Comparison of ENCODE assay signal across 1 fruit fly cellular context in the genomic region with DNA sequence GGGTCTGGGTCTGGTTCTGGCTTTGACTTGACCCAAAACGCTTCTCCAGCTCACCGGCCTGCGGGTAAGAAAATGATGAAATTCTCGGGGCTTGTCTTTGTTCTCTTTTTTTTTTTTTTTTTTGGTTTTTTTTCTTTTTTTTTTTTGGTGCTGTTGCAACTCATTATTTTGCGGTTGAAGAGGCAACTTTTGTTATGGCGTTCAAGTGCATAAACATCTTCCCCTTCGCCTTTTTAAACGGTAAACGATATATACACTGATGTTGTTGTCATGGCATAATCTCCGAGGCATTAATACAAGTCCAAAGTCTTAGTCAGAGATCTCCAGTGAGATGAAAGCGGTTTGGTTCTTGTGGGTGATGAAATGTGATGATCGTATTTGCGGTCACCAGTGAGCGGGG.
TF ChIP-seq lines count a peak whose summit lies in the region.

No protein-coding gene starts in this region.

TF ChIP-seq in whole organism, prepupa, 60 proteins besides CTCF, POLR2A, EP300 and RAD21 (continued from another document):
- TF ChIP-seq CG10669 (GFP tag; optimal IDR thresholded peaks at IDR 0.05; lab: Kevin White, UChicago) (no peak), Eip93F (GFP tag; optimal IDR thresholded peaks at IDR 0.05; lab: Kevin White, UChicago) (peak; percentile 67), Hr39 (GFP tag; optimal IDR thresholded peaks at IDR 0.05; lab: Kevin White, UChicago) (no peak), OdsH (GFP tag; optimal IDR thresholded peaks at IDR 0.05; lab: Kevin White, UChicago) (peak; percentile 23), Ets21C (GFP tag; optimal IDR thresholded peaks at IDR 0.05; lab: Kevin White, UChicago) (no peak), Blimp-1 (GFP tag; optimal IDR thresholded peaks at IDR 0.05; lab: Kevin White, UChicago) (peak; percentile 23), CG3919 (GFP tag; optimal IDR thresholded peaks at IDR 0.05; lab: Kevin White, UChicago) (peak; percentile 23), CG11762 (GFP tag; optimal IDR thresholded peaks at IDR 0.05; lab: Kevin White, UChicago; ENCODE audit: insufficient read depth) (peak; percentile 15)
